Fruit fly (Drosophila melanogaster): ENCODE results near the gene CG12768.

CG12768 gene

dm6 chr3L:22944493-22944892, 34.2 kb downstream of the CG12768 start:
- TF ChIP-seq rn (GFP tag; IDR thresholded peaks at IDR 0.05) (no peak), Pif1A (GFP tag; optimal IDR thresholded peaks at IDR 0.05) (no peak), EcR (GFP tag; optimal IDR thresholded peaks at IDR 0.05) (no peak), Snoo (tag; optimal IDR thresholded peaks at IDR 0.05) (no peak), CG8159 (tag; optimal IDR thresholded peaks at IDR 0.05) (no peak), CG4496 (GFP tag; IDR thresholded peaks at IDR 0.05) (no peak)

- TF ChIP-seq CG4496 (GFP tag; IDR thresholded peaks at IDR 0.05) (0 out of 3 replicates have a peak, but pooled peaks have one; percentile 7), Pif1B (GFP tag; optimal IDR thresholded peaks at IDR 0.05) (no peak), CG14655 (GFP tag; optimal IDR thresholded peaks at IDR 0.05) (no peak), CG34367 (tag; optimal IDR thresholded peaks at IDR 0.05) (no peak), CG9948 (tag; optimal IDR thresholded peaks at IDR 0.05) (no peak), CG17806 (tag; optimal IDR thresholded peaks at IDR 0.05) (no peak), EcR (GFP tag; optimal IDR thresholded peaks at IDR 0.05) (no peak), CG13204 (GFP tag; optimal IDR thresholded peaks at IDR 0.05) (peak; percentile 39), CG32121 (GFP tag; IDR thresholded peaks at IDR 0.05) (no peak), CG12605 (GFP tag; IDR thresholded peaks at IDR 0.05) (no peak), Ets98B (GFP tag; IDR thresholded peaks at IDR 0.05) (peak; percentile 27; the same call in 1 of the 2 replicates), D1 (tag; optimal IDR thresholded peaks at IDR 0.05) (no peak), rn (GFP tag; IDR thresholded peaks at IDR 0.05) (no peak), CG8301 (tag; optimal IDR thresholded peaks at IDR 0.05) (no peak), Snoo (tag; optimal IDR thresholded peaks at IDR 0.05) (no peak), gl (tag; optimal IDR thresholded peaks at IDR 0.05) (no peak), CG15710 (tag; optimal IDR thresholded peaks at IDR 0.05) (no peak), Pif1A (GFP tag; optimal IDR thresholded peaks at IDR 0.05) (no peak), CG8159 (tag; optimal IDR thresholded peaks at IDR 0.05) (no peak), fd96Ca (GFP tag; IDR thresholded peaks at IDR 0.05) (0 out of 3 replicates have a peak, but pooled peaks have one; percentile 27), CG10348 (GFP tag; IDR thresholded peaks at IDR 0.05) (no peak)
These were observed 35.1 kb downstream of the CG12768 start, which contains the start of gene Mes2 for dm6 chr3L:22945264-22945941. Mes2 (plus strand) TSS chr3L:22945657.

DNA sequence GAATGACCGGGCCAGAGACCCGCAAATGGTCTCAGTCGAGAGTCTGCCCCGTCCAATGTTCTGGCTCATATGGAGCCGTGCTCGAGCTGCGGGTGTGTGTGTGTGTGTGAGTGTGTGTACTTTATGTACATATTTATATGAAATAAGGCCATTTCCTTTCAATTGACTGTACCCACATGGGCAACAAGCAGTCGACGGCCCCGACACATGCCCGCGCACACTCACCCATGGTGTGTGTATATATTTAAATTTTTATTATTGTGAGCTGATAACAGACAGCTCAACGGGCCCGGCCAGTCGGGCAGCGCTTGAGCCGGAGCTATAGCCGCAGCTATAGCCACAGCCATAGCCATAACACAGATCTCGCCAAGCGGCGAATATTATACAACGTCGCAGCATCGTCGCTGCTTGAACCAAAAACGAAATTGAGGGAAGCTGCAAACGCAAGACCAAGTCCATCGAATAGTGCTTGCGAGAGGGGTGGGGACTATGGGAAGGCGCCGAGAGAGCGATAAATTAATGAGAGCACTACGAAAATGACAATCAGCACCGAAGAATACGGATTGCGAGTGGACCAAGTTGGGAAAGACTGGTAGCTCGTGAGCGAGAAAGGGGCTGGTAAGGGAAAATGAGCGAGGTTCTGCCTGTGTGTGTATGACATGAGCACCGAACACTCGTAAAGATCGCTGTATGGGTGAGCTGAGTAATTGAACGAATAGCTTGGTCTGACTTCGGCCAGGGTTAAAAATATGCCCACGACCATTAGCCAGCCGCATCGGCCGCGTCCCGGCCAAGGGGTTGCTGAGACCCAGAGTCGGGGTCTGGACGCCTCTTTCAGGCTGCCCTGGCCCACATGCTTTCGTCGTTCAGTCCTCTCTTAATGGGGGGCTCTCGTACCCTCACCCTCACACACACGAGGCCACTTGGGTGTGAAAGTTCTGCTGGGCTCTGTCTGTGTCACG, 38.0 kb downstream of the CG12768 start:
- no peak for TF ChIP-seq fd96Ca (GFP tag; IDR thresholded peaks at IDR 0.05)
- TF ChIP-seq Pif1A (GFP tag; optimal IDR thresholded peaks at IDR 0.05): no peak
- TF ChIP-seq CG15710 (tag; optimal IDR thresholded peaks at IDR 0.05): no peak
- no peak for TF ChIP-seq CG13204 (GFP tag; optimal IDR thresholded peaks at IDR 0.05)
- no peak for TF ChIP-seq CG8301 (tag; optimal IDR thresholded peaks at IDR 0.05)
- TF ChIP-seq CG8159 (tag; optimal IDR thresholded peaks at IDR 0.05): no peak
- peak; percentile 2 for TF ChIP-seq Pif1B (GFP tag; optimal IDR thresholded peaks at IDR 0.05)
- TF ChIP-seq EcR (GFP tag; optimal IDR thresholded peaks at IDR 0.05): peak; percentile 27
- no peak for TF ChIP-seq CG4496 (GFP tag; IDR thresholded peaks at IDR 0.05)
- TF ChIP-seq CG10348 (GFP tag; IDR thresholded peaks at IDR 0.05): no peak
- no peak for TF ChIP-seq rn (GFP tag; IDR thresholded peaks at IDR 0.05)
- TF ChIP-seq Ets98B (GFP tag; IDR thresholded peaks at IDR 0.05): no peak
- TF ChIP-seq D1 (tag; optimal IDR thresholded peaks at IDR 0.05): no peak
- TF ChIP-seq CG12605 (GFP tag; IDR thresholded peaks at IDR 0.05): no peak

dm6 chr3L:22952703-22953102, 42.4 kb downstream of the CG12768 start:
- TF ChIP-seq D1 (tag; optimal IDR thresholded peaks at IDR 0.05) (no peak), CG9948 (tag; optimal IDR thresholded peaks at IDR 0.05) (no peak), Ets98B (GFP tag; IDR thresholded peaks at IDR 0.05) (no peak), Snoo (tag; optimal IDR thresholded peaks at IDR 0.05) (no peak), rn (GFP tag; IDR thresholded peaks at IDR 0.05) (no peak), fd96Ca (GFP tag; IDR thresholded peaks at IDR 0.05) (no peak), CG10348 (GFP tag; IDR thresholded peaks at IDR 0.05) (no peak), EcR (GFP tag; optimal IDR thresholded peaks at IDR 0.05) (no peak), CG8159 (tag; optimal IDR thresholded peaks at IDR 0.05) (no peak), CG12605 (GFP tag; IDR thresholded peaks at IDR 0.05) (no peak), CG15710 (tag; optimal IDR thresholded peaks at IDR 0.05) (no peak), Pif1A (GFP tag; optimal IDR thresholded peaks at IDR 0.05) (no peak), Pif1B (GFP tag; optimal IDR thresholded peaks at IDR 0.05) (no peak), gl (tag; optimal IDR thresholded peaks at IDR 0.05) (no peak), CG14655 (GFP tag; optimal IDR thresholded peaks at IDR 0.05) (no peak), CG13204 (GFP tag; optimal IDR thresholded peaks at IDR 0.05) (no peak), CG34367 (tag; optimal IDR thresholded peaks at IDR 0.05) (no peak), CG17806 (tag; optimal IDR thresholded peaks at IDR 0.05) (no peak), CG4496 (GFP tag; IDR thresholded peaks at IDR 0.05) (no peak), CG32121 (GFP tag; IDR thresholded peaks at IDR 0.05) (no peak)

dm6 chr3L:22955202-22955601, 44.9 kb downstream of the CG12768 start, which contains the start of gene CG32461:
CG32461 (minus strand) TSS chr3L:22955302.
- TF ChIP-seq CG9948 (tag; optimal IDR thresholded peaks at IDR 0.05) (no peak), fd96Ca (GFP tag; IDR thresholded peaks at IDR 0.05) (no peak), CG17806 (tag; optimal IDR thresholded peaks at IDR 0.05) (no peak), Ets98B (GFP tag; IDR thresholded peaks at IDR 0.05) (no peak), Pif1A (GFP tag; optimal IDR thresholded peaks at IDR 0.05) (no peak), CG13204 (GFP tag; optimal IDR thresholded peaks at IDR 0.05) (no peak), CG15710 (tag; optimal IDR thresholded peaks at IDR 0.05) (no peak), Pif1B (GFP tag; optimal IDR thresholded peaks at IDR 0.05) (no peak), EcR (GFP tag; optimal IDR thresholded peaks at IDR 0.05) (no peak), CG10348 (GFP tag; IDR thresholded peaks at IDR 0.05) (no peak), Snoo (tag; optimal IDR thresholded peaks at IDR 0.05) (no peak)

Data from whole organism, pupa.